Fruit fly (Drosophila melanogaster) ovary, adult (tissue): ENCODE measurements around the gene CG9132.

Experiments
- CG17801 ChIP-seq: fragments of 200-800 bp; optimal IDR thresholded peaks from 2 replicates; lab custom pipeline; 2019; ENCODE audit warnings: missing biosample characterization, mild to moderate bottlenecking, missing genetic modification characterization, moderate library complexity; ENCODE audit not compliant: partially characterized antibody

CG9132 gene

DNA sequence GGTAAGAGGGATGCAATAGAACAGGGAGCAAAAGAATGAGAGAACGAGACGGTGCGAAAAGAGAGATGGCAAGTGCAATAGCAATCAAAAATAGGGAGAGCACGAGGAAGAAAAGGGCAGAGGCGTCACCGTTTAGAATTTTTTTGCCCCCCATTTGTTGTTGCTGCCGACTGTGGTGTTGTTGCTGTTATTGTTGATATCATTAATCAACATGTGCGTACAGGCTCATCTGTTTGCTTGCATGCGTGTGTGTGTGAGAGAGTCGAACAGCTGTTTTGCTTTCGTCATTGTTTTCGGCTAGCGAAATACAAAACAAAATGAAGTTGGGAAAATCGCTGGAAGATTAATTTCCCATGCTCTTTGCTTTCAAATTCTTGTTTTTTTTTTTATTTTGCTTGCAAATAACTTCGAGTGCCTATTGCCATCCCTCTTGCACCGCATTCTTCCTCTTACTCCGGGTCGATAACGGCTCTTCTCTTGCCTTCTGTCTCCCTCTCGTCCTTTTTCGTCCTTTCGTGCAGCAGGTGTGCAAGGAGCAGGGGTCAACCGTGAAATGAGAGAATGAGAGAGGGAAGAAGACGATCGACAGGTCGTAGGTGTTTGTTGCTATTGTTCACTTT, 7.3 kb downstream of the CG9132 start:
- no peak for TF ChIP-seq CG17801 (GFP tag; lab: Kevin White, UChicago)

DNA sequence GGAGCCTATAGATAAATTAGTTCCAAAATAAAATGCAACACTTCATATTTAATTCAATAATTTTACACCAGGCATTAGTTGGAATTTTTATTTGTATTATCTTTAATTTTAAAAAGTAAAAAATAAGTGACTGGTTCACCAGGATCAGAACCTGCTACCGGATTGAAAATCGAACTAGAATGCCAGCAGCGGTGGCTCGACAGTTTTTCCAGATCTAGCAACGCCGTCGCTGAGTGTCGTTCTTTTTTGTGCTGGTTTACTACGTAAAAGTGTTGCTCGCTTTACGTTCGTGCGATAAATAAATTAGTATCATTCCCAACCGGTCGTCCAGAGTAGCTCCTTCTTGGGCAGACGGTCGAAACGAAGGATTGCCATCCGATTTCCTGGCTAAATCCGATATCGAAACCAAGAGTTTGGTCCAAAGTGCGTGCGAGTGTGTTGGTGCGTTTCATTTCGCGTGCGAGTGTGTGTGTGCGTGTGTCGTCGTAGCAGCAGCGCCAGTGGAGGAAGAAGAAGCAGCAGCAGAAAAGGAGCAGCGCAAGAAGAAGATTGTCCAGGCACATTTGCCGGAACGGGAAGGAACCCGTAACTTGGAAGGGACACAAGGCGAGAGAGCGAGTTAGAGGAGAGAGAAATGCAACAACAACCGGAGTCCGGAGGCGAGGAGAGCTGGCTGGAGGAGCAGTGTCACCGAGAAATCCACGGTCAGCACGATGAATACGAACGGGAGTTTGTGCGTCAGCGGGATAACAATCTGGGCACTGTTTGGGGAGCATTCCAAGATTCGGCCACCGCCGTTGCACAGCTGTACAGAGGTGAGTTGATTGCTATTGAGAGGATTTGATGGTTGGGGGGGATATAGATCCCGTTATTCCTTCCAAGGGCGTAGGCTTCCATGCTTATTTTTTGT, 8.3 kb downstream of the CG9132 start, which contains the start of gene CG4768:
Gene CG4768 (plus strand): TSS at position 200 of the 910 bp plus-strand sequence.
- peak; percentile 1 for TF ChIP-seq CG17801 (GFP tag; lab: Kevin White, UChicago)

DNA sequence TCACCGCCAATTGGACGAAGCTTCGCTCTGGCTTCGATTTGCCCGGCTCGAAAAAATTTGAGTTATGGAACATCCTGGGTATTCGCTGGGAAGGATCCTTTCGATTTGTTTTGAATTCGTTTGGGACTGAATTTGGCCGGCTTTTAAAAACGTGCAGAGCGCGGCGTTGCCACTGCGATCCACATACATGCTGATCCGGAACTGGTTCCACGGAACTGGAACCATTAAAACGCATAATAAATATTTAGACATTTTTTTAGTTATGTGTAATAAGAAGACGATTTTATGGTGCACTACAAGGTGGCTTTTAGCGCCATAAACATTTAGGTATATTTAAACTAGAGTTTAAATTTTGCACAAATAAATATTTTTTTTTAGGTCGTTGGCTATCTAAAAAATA, 9.5 kb downstream of the CG9132 start, which contains the start of gene Rrp45:
Gene Rrp45 (minus strand): TSS at position 209 of the 400 bp plus-strand sequence.
- no peak for TF ChIP-seq CG17801 (GFP tag; lab: Kevin White, UChicago)

dm6 chrX:16787416-16787900, 13.1 kb downstream of the CG9132 start:
- no peak for TF ChIP-seq CG17801 (GFP tag; lab: Kevin White, UChicago)

- no peak for TF ChIP-seq CG17801 (GFP tag; lab: Kevin White, UChicago)
Measured at dm6 chrX:16786860-16787415, 13.6 kb downstream of the CG9132 start, which contains the start of the genes CG9609 and Sap30. Gene CG9609, minus strand, starts transcription at chrX:16787008. Gene Sap30, plus strand, starts transcription at chrX:16787283.

DNA sequence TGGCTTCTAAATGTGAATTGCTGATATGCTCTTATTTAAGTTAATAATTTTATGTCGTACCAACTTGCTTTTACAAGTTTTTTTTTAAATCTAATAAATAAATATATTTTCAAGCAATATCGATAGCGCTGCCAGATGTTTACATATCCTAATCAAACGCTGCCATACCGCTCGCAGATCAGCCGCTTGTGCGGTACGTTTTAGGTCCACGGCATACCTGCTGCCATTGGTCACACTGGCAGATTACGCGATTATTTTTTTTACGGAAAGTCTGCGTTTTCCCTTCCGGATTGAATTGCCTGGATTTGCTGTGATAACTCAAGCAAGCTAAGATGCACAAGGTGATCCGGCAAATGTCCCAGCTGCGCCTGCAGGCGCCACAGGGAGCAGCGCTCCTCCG, 16.8 kb downstream of the CG9132 start, which contains the start of gene mRpL22:
Gene mRpL22 (plus strand): TSS at position 191 of the 400 bp plus-strand sequence.
- no peak for TF ChIP-seq CG17801 (GFP tag; lab: Kevin White, UChicago)

- TF ChIP-seq CG17801 (GFP tag; lab: Kevin White, UChicago), result no peak
Measured at dm6 chrX:16783141-16783715, 17.3 kb downstream of the CG9132 start, which contains the start of gene if. Gene if, minus strand, starts transcription at chrX:16783434.

- no peak for TF ChIP-seq CG17801 (GFP tag; lab: Kevin White, UChicago)
Measured at dm6 chrX:16782175-16782916, 18.2 kb downstream of the CG9132 start.

- no peak for TF ChIP-seq CG17801 (GFP tag; lab: Kevin White, UChicago)
Measured at dm6 chrX:16781055-16781454, 19.5 kb downstream of the CG9132 start.

DNA sequence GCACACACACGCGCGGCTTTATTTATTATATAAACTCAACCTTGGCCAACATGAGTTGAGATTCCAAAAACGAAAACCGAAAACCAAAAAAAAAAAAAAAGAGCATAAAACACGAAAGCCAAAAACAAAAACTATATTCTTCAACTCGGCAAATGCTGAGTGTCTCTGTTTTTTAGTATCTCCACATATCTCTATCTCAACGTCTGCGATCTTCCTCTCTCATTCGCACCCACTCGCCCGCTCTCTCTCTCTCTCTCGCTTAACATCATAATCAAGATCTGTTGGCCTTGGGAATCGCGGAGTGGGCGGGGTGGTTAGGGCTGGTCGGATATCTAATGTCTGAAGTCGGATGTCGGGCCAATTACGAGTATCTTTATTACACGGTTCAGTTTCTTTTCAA, 20.3 kb downstream of the CG9132 start:
- peak; percentile 75 for TF ChIP-seq CG17801 (GFP tag; lab: Kevin White, UChicago)

DNA sequence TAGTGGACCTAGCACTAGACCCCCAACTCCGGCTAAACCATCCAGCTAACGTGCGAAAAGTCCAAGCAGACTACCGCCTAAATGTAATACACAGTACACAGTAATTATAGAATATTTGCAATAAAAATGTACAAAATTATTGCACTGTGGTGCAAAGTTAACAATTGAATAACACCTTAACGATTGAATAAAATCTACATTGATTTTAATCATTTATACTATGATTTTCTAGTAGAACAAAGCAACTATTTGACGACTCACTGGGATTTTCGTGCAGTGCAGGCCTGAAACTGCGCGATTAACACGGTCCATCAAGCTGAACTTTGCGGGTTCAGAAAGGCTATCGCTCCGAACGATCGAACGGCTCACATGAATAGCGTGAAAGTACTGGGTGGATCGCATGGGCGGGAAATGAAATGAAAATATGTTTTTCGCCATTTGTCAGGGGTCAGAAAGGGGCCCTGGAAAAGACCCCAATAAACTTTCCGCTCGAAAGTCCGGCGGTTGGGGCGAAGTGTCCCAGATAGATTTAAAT, 22.3 kb downstream of the CG9132 start:
- TF ChIP-seq CG17801 (GFP tag; lab: Kevin White, UChicago), result no peak

dm6 chrX:16775083-16775482, 25.4 kb downstream of the CG9132 start:
- no peak for TF ChIP-seq CG17801 (GFP tag; lab: Kevin White, UChicago)

dm6 chrX:16774201-16775061, 26.1 kb downstream of the CG9132 start:
- TF ChIP-seq CG17801 (GFP tag; lab: Kevin White, UChicago), result no peak
